Worm (Caenorhabditis elegans) whole organism, L4/young adult: ENCODE results near the gene srx-133.

Experiments
- W03F9.2 ChIP-seq: fragments of 150-350 bp; optimal IDR thresholded peaks from 2 replicates; lab custom pipeline; 2014; ENCODE audit warnings: missing biosample characterization, missing genetic modification characterization
- dao-5 ChIP-seq: sonication (generic microtip); optimal IDR thresholded peaks from 2 replicates; lab custom pipeline; 2016; ENCODE audit warnings: missing genotype, missing genetic modification characterization, moderate library complexity, missing compliant biosample characterization
- him-1 ChIP-seq: sonication (generic microtip); optimal IDR thresholded peaks from 2 replicates; lab custom pipeline; 2016; ENCODE audit warnings: missing genotype, missing genetic modification reagents, missing genetic modification characterization, missing compliant biosample characterization

DNA sequence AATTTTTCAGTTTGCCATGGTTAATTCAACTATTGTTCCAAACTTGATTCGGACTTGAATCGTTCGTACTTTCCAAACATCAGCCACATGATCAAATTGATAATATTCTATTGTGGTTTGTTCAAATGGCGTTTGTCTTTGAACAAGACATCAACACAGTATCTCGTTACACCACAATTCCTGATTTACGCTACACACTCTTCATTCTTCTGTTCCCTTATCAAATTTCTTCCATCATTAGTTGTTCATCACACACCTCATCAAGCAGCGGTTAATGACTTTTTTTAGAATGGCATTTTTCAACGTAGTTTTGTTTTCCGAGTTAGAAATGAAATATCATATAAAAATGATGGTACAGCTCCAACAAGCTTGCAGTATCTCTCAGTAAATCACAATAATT is 29.7 kb downstream of the srx-133 start:
- TF ChIP-seq dao-5 (tag; lab: Kevin White, UChicago), result no peak
- TF ChIP-seq him-1 (tag; lab: Kevin White, UChicago), result no peak
- TF ChIP-seq W03F9.2 (tag; lab: Kevin White, UChicago), result no peak
